Fruit fly (Drosophila melanogaster): ENCODE data around the gene CG10747.
A peak's percentile ranks its signal among the peaks of the same experiment; 100 is the strongest.

DNA sequence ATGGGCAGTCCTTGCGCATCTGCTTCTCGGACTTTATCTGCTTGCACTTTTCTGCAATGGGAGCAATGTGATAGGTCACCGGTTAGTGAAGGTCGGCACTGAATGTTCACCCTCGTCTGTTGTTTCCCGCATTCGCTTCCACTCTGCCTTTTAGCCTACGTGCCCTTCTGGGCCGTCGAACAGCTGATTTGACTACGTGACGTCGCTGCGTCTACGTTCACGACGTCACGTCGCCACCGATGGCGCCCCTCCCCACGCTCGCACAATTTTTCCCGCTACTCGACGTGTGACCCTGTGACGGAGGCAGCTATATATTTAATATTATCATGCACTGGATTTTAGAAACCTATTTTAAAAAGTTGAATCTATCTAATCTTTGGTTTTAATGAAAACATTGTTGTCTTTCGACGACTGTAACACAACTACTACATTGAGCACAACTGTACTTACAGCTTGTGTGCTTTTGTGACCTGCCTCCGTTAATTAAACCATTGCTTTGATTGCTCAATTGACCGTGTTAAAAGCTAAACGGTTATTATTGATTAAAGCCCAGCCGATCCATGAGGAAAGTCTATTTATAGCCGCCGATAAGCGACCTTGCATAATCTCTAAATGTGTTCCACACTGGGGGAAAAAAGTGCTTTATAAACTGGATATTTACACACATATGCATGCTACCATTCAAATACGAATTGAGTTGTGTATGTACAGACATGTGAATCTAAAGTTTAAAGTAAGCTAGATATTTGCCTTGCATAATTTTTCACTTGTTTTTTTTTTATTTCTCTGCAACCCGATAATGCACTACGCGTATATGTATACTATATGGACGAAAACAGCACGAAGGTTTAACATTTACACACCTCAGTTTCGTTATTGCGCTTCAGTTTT lies 7.9 kb downstream of the CG10747 start:
- peak; percentile 6 for TF ChIP-seq EcR (GFP tag; optimal IDR thresholded peaks at IDR 0.05)
- TF ChIP-seq CG8159 (tag; optimal IDR thresholded peaks at IDR 0.05), result peak; percentile 38
